Fruit fly (Drosophila melanogaster) whole organism, embryonic: ENCODE measurements around the gene ck.

Experiments
- CG10366 ChIP-seq: fragments of 200-800 bp; sonication (Bioruptor generic); IDR thresholded peaks from 2 replicates; pipeline ENCODE4 v1.3.6; 2022; ENCODE audit warnings: missing biosample characterization, missing genetic modification characterization
- CG10462 ChIP-seq: fragments of 200-800 bp; sonication (Bioruptor generic); optimal IDR thresholded peaks from 2 replicates; lab custom pipeline; 2016; ENCODE audit warnings: missing biosample characterization, missing genetic modification characterization
- CG10979 ChIP-seq: fragments of 200-800 bp; sonication (Bioruptor generic); optimal IDR thresholded peaks from 2 replicates; lab custom pipeline; 2018; ENCODE audit warnings: missing biosample characterization, mild to moderate bottlenecking, missing genetic modification characterization, moderate library complexity
- CG11093 ChIP-seq: fragments of 200-800 bp; sonication (Bioruptor generic); IDR thresholded peaks from 3 replicates; pipeline ENCODE4 v1.3.6; 2022; ENCODE audit warnings: missing biosample characterization, missing genetic modification characterization
- CG11247 ChIP-seq: fragments of 200-800 bp; sonication (Bioruptor generic); IDR thresholded peaks from 2 replicates; pipeline ENCODE4 v1.3.6; 2022; ENCODE audit warnings: missing biosample characterization, missing genetic modification characterization
- CG11696 ChIP-seq: fragments of 200-800 bp; sonication (Bioruptor generic); IDR thresholded peaks from 2 replicates; pipeline ENCODE4 v1.3.6; 2022; ENCODE audit warnings: missing biosample characterization, missing genetic modification characterization
- CG12659 ChIP-seq: fragments of 200-800 bp; sonication (Bioruptor generic); optimal IDR thresholded peaks from 3 replicates; lab custom pipeline; 2017; ENCODE audit warnings: mild to moderate bottlenecking, missing biosample characterization, missing genetic modification reagents, missing genetic modification characterization
- CG13123 ChIP-seq: fragments of 200-800 bp; sonication (Bioruptor generic); optimal IDR thresholded peaks from 2 replicates; lab custom pipeline; 2016; ENCODE audit warnings: missing biosample characterization, missing genetic modification characterization
- CG14965 ChIP-seq: fragments of 200-800 bp; sonication (Bioruptor generic); optimal IDR thresholded peaks from 2 replicates; lab custom pipeline; 2016; ENCODE audit warnings: missing biosample characterization, missing genetic modification characterization, borderline replicate concordance
- CG15269 ChIP-seq: fragments of 200-800 bp; sonication (Bioruptor generic); optimal IDR thresholded peaks from 2 replicates; lab custom pipeline; 2018; ENCODE audit warnings: missing biosample characterization, mild to moderate bottlenecking, missing genetic modification characterization, moderate library complexity
- CG1602 ChIP-seq: fragments of 200-800 bp; sonication (Bioruptor generic); optimal IDR thresholded peaks from 3 replicates; lab custom pipeline; 2016; ENCODE audit warnings: missing biosample characterization, missing genetic modification characterization
- CG16779 ChIP-seq: fragments of 200-800 bp; sonication (Bioruptor generic); IDR thresholded peaks from 2 replicates; pipeline ENCODE4 v1.3.6; 2022; ENCODE audit warnings: missing biosample characterization, missing genetic modification characterization
- CG17186 ChIP-seq: fragments of 200-800 bp; sonication (Bioruptor generic); optimal IDR thresholded peaks from 3 replicates; lab custom pipeline; 2017; ENCODE audit warnings: missing biosample characterization, missing genetic modification reagents, missing genetic modification characterization
- CG18476 ChIP-seq: fragments of 200-800 bp; sonication (Bioruptor generic); optimal IDR thresholded peaks from 2 replicates; lab custom pipeline; 2016; ENCODE audit warnings: missing biosample characterization, mild to moderate bottlenecking, missing genetic modification characterization
- CG2712 ChIP-seq: fragments of 200-800 bp; optimal IDR thresholded peaks from 3 replicates; lab custom pipeline; 2019; ENCODE audit warnings: missing biosample characterization, mild to moderate bottlenecking, missing genetic modification characterization, moderate library complexity
- CG3995 ChIP-seq: fragments of 200-800 bp; sonication (Bioruptor generic); optimal IDR thresholded peaks from 3 replicates; lab custom pipeline; 2016; ENCODE audit warnings: missing biosample characterization, missing genetic modification characterization
- CG4360 ChIP-seq: fragments of 200-800 bp; sonication (Bioruptor generic); IDR thresholded peaks from 2 replicates; pipeline ENCODE4 v1.3.6; 2022; ENCODE audit warnings: missing biosample characterization, missing genetic modification characterization
- CG43689 ChIP-seq: fragments of 200-800 bp; sonication (Bioruptor generic); IDR thresholded peaks from 2 replicates; pipeline ENCODE4 v1.3.6; 2022; ENCODE audit warnings: missing biosample characterization, missing genetic modification characterization
- CG6854 ChIP-seq: fragments of 200-800 bp; sonication (Bioruptor generic); optimal IDR thresholded peaks from 3 replicates; lab custom pipeline; 2017; ENCODE audit warnings: missing biosample characterization, mild to moderate bottlenecking, missing genetic modification characterization
- CG9437 ChIP-seq: fragments of 200-800 bp; sonication (Bioruptor generic); optimal IDR thresholded peaks from 2 replicates; lab custom pipeline; 2018; ENCODE audit warnings: missing biosample characterization, mild to moderate bottlenecking, missing genetic modification characterization
- Gug ChIP-seq: fragments of 200-800 bp; sonication (Bioruptor generic); IDR thresholded peaks from 4 replicates; pipeline ENCODE4 v1.3.6; 2022; ENCODE audit warnings: missing biosample characterization, missing genetic modification characterization
- Hr51 ChIP-seq, 2 experiments: fragments of 200-800 bp; sonication (Bioruptor generic); optimal IDR thresholded peaks; 2 replicates in 1 of 2; 3 replicates in 1 of 2; lab custom pipeline; 2016 to 2018; ENCODE audit warnings: missing biosample characterization in 2 of 2, missing genetic modification characterization in 2 of 2, mild to moderate bottlenecking in 1 of 2, moderate library complexity in 1 of 2
- Max ChIP-seq: fragments of 200-800 bp; sonication (Bioruptor generic); optimal IDR thresholded peaks from 2 replicates; lab custom pipeline; 2016; ENCODE audit warnings: missing biosample characterization, mild to moderate bottlenecking, missing genetic modification characterization
- Mes4 ChIP-seq: fragments of 200-800 bp; sonication (Bioruptor generic); optimal IDR thresholded peaks from 2 replicates; lab custom pipeline; 2016; ENCODE audit warnings: missing biosample characterization, missing genetic modification characterization
- NC2α ChIP-seq: fragments of 200-800 bp; sonication (Bioruptor generic); optimal IDR thresholded peaks from 2 replicates; lab custom pipeline; 2016; ENCODE audit warnings: missing biosample characterization, missing genetic modification characterization
- Nf-YC ChIP-seq: fragments of 200-800 bp; optimal IDR thresholded peaks from 3 replicates; lab custom pipeline; 2019; ENCODE audit warnings: missing biosample characterization, mild to moderate bottlenecking, missing genetic modification characterization, moderate library complexity
- Side ChIP-seq: fragments of 200-800 bp; sonication (Bioruptor generic); optimal IDR thresholded peaks from 2 replicates; lab custom pipeline; 2016; ENCODE audit warnings: missing biosample characterization, missing genetic modification characterization
- Sox100B ChIP-seq: fragments of 200-800 bp; sonication (Bioruptor generic); optimal IDR thresholded peaks from 3 replicates; lab custom pipeline; 2018; ENCODE audit warnings: missing biosample characterization, mild to moderate bottlenecking, missing genetic modification characterization
- Xbp1 ChIP-seq: fragments of 200-800 bp; sonication (Bioruptor generic); optimal IDR thresholded peaks from 3 replicates; lab custom pipeline; 2016; ENCODE audit warnings: missing biosample characterization, mild to moderate bottlenecking, missing genetic modification characterization
- Xrp1 ChIP-seq: fragments of 200-800 bp; sonication (Bioruptor generic); IDR thresholded peaks from 2 replicates; pipeline ENCODE4 v1.3.6; 2022; ENCODE audit warnings: missing biosample characterization, missing genetic modification characterization
- ab ChIP-seq: fragments of 200-800 bp; sonication (Bioruptor generic); optimal IDR thresholded peaks from 2 replicates; lab custom pipeline; 2016; ENCODE audit warnings: missing biosample characterization, missing genetic modification characterization
- aop ChIP-seq: fragments of 200-800 bp; sonication (Bioruptor generic); IDR thresholded peaks from 2 replicates; pipeline ENCODE4 v1.3.6; 2022; ENCODE audit warnings: missing biosample characterization, missing genetic modification characterization
- cas ChIP-seq: fragments of 200-800 bp; sonication (Bioruptor generic); IDR thresholded peaks from 2 replicates; pipeline ENCODE4 v1.3.6; 2022; ENCODE audit warnings: missing biosample characterization, missing genetic modification characterization
- crol ChIP-seq: fragments of 200-800 bp; sonication (Bioruptor generic); IDR thresholded peaks from 2 replicates; pipeline ENCODE4 v1.3.6; 2022; ENCODE audit warnings: missing biosample characterization, missing genetic modification characterization
- emc ChIP-seq: fragments of 200-800 bp; sonication (Bioruptor generic); optimal IDR thresholded peaks from 2 replicates; lab custom pipeline; 2016; ENCODE audit warnings: missing biosample characterization, missing genetic modification characterization
- fd102C ChIP-seq: fragments of 200-800 bp; sonication (Bioruptor generic); optimal IDR thresholded peaks from 2 replicates; lab custom pipeline; 2018; ENCODE audit warnings: missing biosample characterization, mild to moderate bottlenecking, missing genetic modification characterization, moderate library complexity
- ham ChIP-seq: fragments of 200-800 bp; sonication (Bioruptor generic); IDR thresholded peaks from 2 replicates; pipeline ENCODE4 v1.3.6; 2022; ENCODE audit warnings: missing biosample characterization, missing genetic modification characterization
- her ChIP-seq: fragments of 200-800 bp; sonication (Bioruptor generic); optimal IDR thresholded peaks from 2 replicates; lab custom pipeline; 2016; ENCODE audit warnings: missing biosample characterization, missing genetic modification characterization
- ind ChIP-seq: fragments of 200-800 bp; sonication (Bioruptor generic); optimal IDR thresholded peaks from 3 replicates; lab custom pipeline; 2016; ENCODE audit warnings: missing biosample characterization, missing genetic modification characterization
- inv ChIP-seq: fragments of 200-800 bp; sonication (Bioruptor generic); IDR thresholded peaks from 2 replicates; pipeline ENCODE4 v1.3.6; 2022; ENCODE audit warnings: missing biosample characterization, missing genetic modification characterization; ENCODE audit not compliant: partially characterized antibody
- kni ChIP-seq: fragments of 200-800 bp; sonication (Bioruptor generic); optimal IDR thresholded peaks from 3 replicates; lab custom pipeline; 2017; ENCODE audit warnings: mild to moderate bottlenecking, missing biosample characterization, missing genetic modification reagents, missing genetic modification characterization
- mirr ChIP-seq: fragments of 200-800 bp; sonication (Bioruptor generic); optimal IDR thresholded peaks from 3 replicates; lab custom pipeline; 2018; ENCODE audit warnings: missing biosample characterization, mild to moderate bottlenecking, missing genetic modification characterization
- org-1 ChIP-seq: fragments of 200-800 bp; sonication (Bioruptor generic); optimal IDR thresholded peaks from 2 replicates; lab custom pipeline; 2017; ENCODE audit warnings: missing biosample characterization, missing genetic modification characterization
- salm ChIP-seq: fragments of 200-800 bp; sonication (Bioruptor generic); optimal IDR thresholded peaks from 2 replicates; lab custom pipeline; 2018; ENCODE audit warnings: missing biosample characterization, mild to moderate bottlenecking, missing genetic modification characterization
- sima ChIP-seq: fragments of 200-800 bp; sonication (Bioruptor generic); optimal IDR thresholded peaks from 2 replicates; lab custom pipeline; 2016; ENCODE audit warnings: missing biosample characterization, missing genetic modification characterization
- slbo ChIP-seq: fragments of 200-800 bp; sonication (Bioruptor generic); IDR thresholded peaks from 2 replicates; pipeline ENCODE4 v1.3.6; 2022; ENCODE audit warnings: missing biosample characterization, missing genetic modification characterization
- tgo ChIP-seq: fragments of 200-800 bp; sonication (Bioruptor generic); IDR thresholded peaks from 3 replicates; pipeline ENCODE4 v1.3.6; 2022; ENCODE audit warnings: missing biosample characterization, missing genetic modification characterization
- trem ChIP-seq: fragments of 200-800 bp; optimal IDR thresholded peaks from 3 replicates; lab custom pipeline; 2019; ENCODE audit warnings: missing biosample characterization, mild to moderate bottlenecking, missing genetic modification characterization, moderate library complexity
- wor ChIP-seq: fragments of 200-800 bp; sonication (Bioruptor generic); IDR thresholded peaks from 2 replicates; pipeline ENCODE4 v1.3.6; 2022; ENCODE audit warnings: missing biosample characterization, missing genetic modification characterization

The ck gene

dm6 chr2L:14995594-14996463 is 61.8 kb downstream of the ck start (continued):
- TF ChIP-seq CG11696 (GFP tag; lab: Robert Waterston, UW) = peak; percentile 82
- no peak for TF ChIP-seq sima (GFP tag; lab: Kevin White, UChicago)
- TF ChIP-seq Max (GFP tag; lab: Kevin White, UChicago) = peak; percentile 90
- TF ChIP-seq Xbp1 (GFP tag; lab: Kevin White, UChicago) = peak; percentile 91
- peak; percentile 44 for TF ChIP-seq ham (GFP tag; lab: Robert Waterston, UW)
- peak; percentile 91 for TF ChIP-seq CG12659 (GFP tag; lab: Kevin White, UChicago)
- TF ChIP-seq CG17186 = peak; percentile 56
- TF ChIP-seq CG10979 (tag; lab: Kevin White, UChicago) = peak; percentile 96
- TF ChIP-seq Nf-YC (tag; lab: Kevin White, UChicago) = peak; percentile 52
- TF ChIP-seq Gug = peak; percentile 60; the same call in 3 of the 4 replicates
- TF ChIP-seq trem (tag; lab: Kevin White, UChicago) = peak; percentile 78
- TF ChIP-seq CG2712 (tag; lab: Kevin White, UChicago) = peak; percentile 96
- peak; percentile 60 for TF ChIP-seq Mes4 (GFP tag; lab: Kevin White, UChicago)
- TF ChIP-seq CG13123 (GFP tag; lab: Kevin White, UChicago) = peak; percentile 81
- peak; percentile 71; the same call in 1 of the 2 replicates for TF ChIP-seq aop (GFP tag; lab: Robert Waterston, UW)
- no peak for TF ChIP-seq CG3995 (GFP tag; lab: Kevin White, UChicago)
- peak; percentile 88 for TF ChIP-seq CG4360 (GFP tag; lab: Robert Waterston, UW)
- peak; percentile 92 for TF ChIP-seq CG10366 (GFP tag; lab: Robert Waterston, UW)
- peak; percentile 91 for TF ChIP-seq CG43689 (GFP tag; lab: Robert Waterston, UW)
- peak; percentile 94 for TF ChIP-seq wor (GFP tag; lab: Robert Waterston, UW)
- peak; percentile 45 for TF ChIP-seq Side (GFP tag; lab: Kevin White, UChicago)
- peak; percentile 95 for TF ChIP-seq Sox100B (GFP tag; lab: Kevin White, UChicago)
- peak; percentile 86 for TF ChIP-seq org-1 (GFP tag; lab: Kevin White, UChicago)
- TF ChIP-seq CG18476 (GFP tag; lab: Kevin White, UChicago) = peak; percentile 78
- no peak for TF ChIP-seq NC2α (GFP tag; lab: Kevin White, UChicago)
- TF ChIP-seq kni = peak; percentile 97
- no peak; the same call in 1 of the 2 replicates for TF ChIP-seq CG16779 (GFP tag; lab: Robert Waterston, UW)
- TF ChIP-seq crol (GFP tag; lab: Robert Waterston, UW) = peak; percentile 78
- peak; percentile 15 for TF ChIP-seq her (GFP tag; lab: Kevin White, UChicago)
- TF ChIP-seq CG10462 (GFP tag; lab: Kevin White, UChicago) = peak; percentile 75
- peak; percentile 81 for TF ChIP-seq CG11247 (GFP tag; lab: Robert Waterston, UW)
- peak; percentile 30 to 96 for TF ChIP-seq Hr51 (GFP tag; optimal IDR thresholded peaks at IDR 0.05; lab: Kevin White, UChicago)
- TF ChIP-seq CG14965 (GFP tag; lab: Kevin White, UChicago) = no peak
- peak; percentile 89 for TF ChIP-seq slbo (GFP tag; lab: Robert Waterston, UW)
- peak; percentile 96 for TF ChIP-seq Xrp1 (GFP tag; lab: Robert Waterston, UW)
- TF ChIP-seq ab (GFP tag; lab: Kevin White, UChicago) = peak; percentile 26
- TF ChIP-seq fd102C (GFP tag; lab: Kevin White, UChicago) = no peak
- TF ChIP-seq inv (GFP tag; lab: Robert Waterston, UW) = no peak
- TF ChIP-seq CG15269 = peak; percentile 94
- TF ChIP-seq emc (GFP tag; lab: Kevin White, UChicago) = no peak
- TF ChIP-seq mirr (GFP tag; lab: Kevin White, UChicago) = peak; percentile 62
- TF ChIP-seq CG1602 (GFP tag; lab: Kevin White, UChicago) = peak; percentile 90
- peak; percentile 62 for TF ChIP-seq CG6854 (GFP tag; lab: Kevin White, UChicago)
- TF ChIP-seq salm (tag; lab: Kevin White, UChicago) = peak; percentile 86
- TF ChIP-seq ind (GFP tag; lab: Kevin White, UChicago) = peak; percentile 90
- TF ChIP-seq cas = peak; percentile 65
- peak; percentile 95 for TF ChIP-seq tgo (GFP tag; lab: Robert Waterston, UW)
- TF ChIP-seq CG11093 = peak; percentile 91
- TF ChIP-seq CG9437 (GFP tag; lab: Kevin White, UChicago) = peak; percentile 73
